Worm (Caenorhabditis elegans): ENCODE data around the gene R02D5.1.

DNA sequence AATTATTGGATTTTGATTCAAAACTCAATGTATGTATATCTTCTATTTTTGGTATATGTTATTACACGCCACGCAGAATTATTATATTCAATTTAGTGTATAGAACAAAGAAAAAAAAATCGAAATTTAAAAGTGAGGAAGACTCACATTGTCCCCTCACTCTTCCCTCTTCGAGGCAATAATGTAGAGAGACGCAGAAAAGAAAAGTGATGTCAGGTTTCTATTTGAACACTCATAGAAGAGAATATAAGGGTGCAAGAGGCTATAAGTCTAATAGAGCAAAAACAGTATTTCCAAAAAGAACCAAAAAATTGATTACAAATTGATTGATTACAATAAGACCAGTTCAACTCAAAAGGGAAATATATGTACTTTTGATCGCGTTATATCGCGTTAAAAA, 40.5 kb downstream of the R02D5.1 start:
- TF ChIP-seq sea-1 (GFP tag; conservative IDR thresholded peaks at IDR 0.05) (no peak), B0310.2 (tag; optimal IDR thresholded peaks at IDR 0.05) (no peak), tra-4 (tag; optimal IDR thresholded peaks at IDR 0.05) (no peak), ama-1 (optimal IDR thresholded peaks at IDR 0.05) (no peak), ets-7 (tag; optimal IDR thresholded peaks at IDR 0.05) (no peak), pes-1 (GFP tag; IDR thresholded peaks at IDR 0.05) (no peak), ceh-13 (GFP tag; optimal IDR thresholded peaks at IDR 0.05) (no peak), F13C5.2 (tag; optimal IDR thresholded peaks at IDR 0.05) (no peak), aly-1 (tag; optimal IDR thresholded peaks at IDR 0.05) (no peak), hmg-4 (GFP tag; optimal IDR thresholded peaks at IDR 0.05) (no peak), ceh-36 (tag; optimal IDR thresholded peaks at IDR 0.05) (no peak), hnd-1 (tag; optimal IDR thresholded peaks at IDR 0.05) (no peak), tbx-11 (GFP tag; IDR thresholded peaks at IDR 0.05) (no peak), hmbx-1 (tag; optimal IDR thresholded peaks at IDR 0.05) (no peak)
